Worm (Caenorhabditis elegans) whole organism, early embryonic: ENCODE measurements around the gene F26F2.7.

Source experiments
- F13C5.2 ChIP-seq: sonication (generic microtip); optimal IDR thresholded peaks from 2 replicates; lab custom pipeline; 2017; ENCODE audit warnings: mild to moderate bottlenecking, missing genetic modification characterization, inconsistent platforms, missing compliant biosample characterization
- aly-1 ChIP-seq: sonication (generic microtip); optimal IDR thresholded peaks from 2 replicates; lab custom pipeline; 2016; ENCODE audit warnings: missing genetic modification characterization, missing compliant biosample characterization
- ama-1 ChIP-seq: fragments of 150-350 bp; optimal IDR thresholded peaks from 2 replicates; lab custom pipeline; 2014
- ceh-13 ChIP-seq: fragments of 200-800 bp; sonication (Bioruptor generic); optimal IDR thresholded peaks from 2 replicates; lab custom pipeline; 2018; ENCODE audit warnings: mild to moderate bottlenecking, missing genetic modification characterization, missing compliant biosample characterization
- ceh-36 ChIP-seq: sonication (generic microtip); optimal IDR thresholded peaks from 2 replicates; lab custom pipeline; 2016; ENCODE audit warnings: missing genetic modification characterization, inconsistent platforms, missing compliant biosample characterization
- ets-7 ChIP-seq: sonication (generic microtip); optimal IDR thresholded peaks from 2 replicates; lab custom pipeline; 2016; ENCODE audit warnings: missing genotype, missing genetic modification characterization, missing compliant biosample characterization
- flt-1 ChIP-seq: fragments of 200-800 bp; sonication (Bioruptor generic); IDR thresholded peaks from 2 replicates; pipeline ENCODE4 v1.3.6; 2022; ENCODE audit warnings: missing genetic modification characterization, missing compliant biosample characterization
- hnd-1 ChIP-seq: sonication (generic microtip); optimal IDR thresholded peaks from 2 replicates; lab custom pipeline; 2016; ENCODE audit warnings: missing genetic modification characterization, missing compliant biosample characterization
- pes-1 ChIP-seq: fragments of 200-800 bp; sonication (Bioruptor generic); IDR thresholded peaks from 2 replicates; pipeline ENCODE4 v1.3.6; 2022; ENCODE audit warnings: missing genetic modification reagents, missing genetic modification characterization, missing compliant biosample characterization
- sea-1 ChIP-seq: fragments of 200-800 bp; sonication (Bioruptor generic); conservative IDR thresholded peaks from 2 replicates; pipeline ENCODE4 v1.3.6; 2022; ENCODE audit warnings: missing genetic modification characterization, missing compliant biosample characterization
- tbx-11 ChIP-seq: fragments of 200-800 bp; sonication (Bioruptor generic); IDR thresholded peaks from 2 replicates; pipeline ENCODE4 v1.3.6; 2022; ENCODE audit warnings: missing genetic modification characterization, missing compliant biosample characterization
- tra-4 ChIP-seq: sonication (generic microtip); optimal IDR thresholded peaks from 2 replicates; lab custom pipeline; 2017; ENCODE audit warnings: missing genetic modification characterization, missing compliant biosample characterization

DNA sequence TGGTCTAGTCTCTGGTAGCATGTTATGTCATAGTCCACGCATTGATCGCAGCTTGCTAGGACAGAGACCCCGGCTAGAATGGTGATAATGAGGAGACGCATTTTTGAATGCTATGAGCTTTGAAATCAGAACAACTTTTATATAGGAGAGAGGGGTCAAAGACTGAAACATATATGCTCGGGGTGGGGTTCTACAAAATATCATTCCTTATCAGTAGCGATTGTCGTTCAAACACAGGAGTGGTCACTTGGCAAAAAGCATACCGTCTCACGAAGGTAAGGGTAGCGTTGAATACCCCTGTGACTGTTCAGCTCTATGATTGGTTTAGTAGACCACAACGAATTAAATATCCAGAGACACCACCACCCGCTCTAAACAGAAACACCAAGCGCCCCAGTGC, 16.3 kb downstream of the F26F2.7 start, which contains the start of gene F46B3.1:
- TF ChIP-seq aly-1 (tag; lab: Kevin White, UChicago) (no peak), tra-4 (tag; lab: Kevin White, UChicago) (no peak), flt-1 (GFP tag; lab: Robert Waterston, UW) (no peak), ceh-13 (no peak), ets-7 (no peak), pes-1 (no peak), ama-1 (lab: Kevin White, UChicago) (no peak), F13C5.2 (tag; lab: Kevin White, UChicago) (no peak), hnd-1 (tag; lab: Kevin White, UChicago) (no peak), ceh-36 (tag; lab: Kevin White, UChicago) (no peak), sea-1 (GFP tag; lab: Robert Waterston, UW) (no peak), tbx-11 (GFP tag; lab: Robert Waterston, UW) (no peak)
